Worm (Caenorhabditis elegans) whole organism, late embryonic: ENCODE measurements around the gene srz-104.

Experiments
- C08G9.2 ChIP-seq: sonication (generic microtip); optimal IDR thresholded peaks from 2 replicates; lab custom pipeline; 2016; ENCODE audit warnings: mild to moderate bottlenecking, missing genetic modification characterization, moderate library complexity, missing compliant biosample characterization
- C38D4.7 ChIP-seq: fragments of 200-800 bp; sonication (Bioruptor generic); optimal IDR thresholded peaks from 2 replicates; lab custom pipeline; 2018; ENCODE audit warnings: mild to moderate bottlenecking, missing genetic modification characterization, moderate library complexity, missing compliant biosample characterization
- F13H6.1 ChIP-seq: sonication (generic microtip); optimal IDR thresholded peaks from 2 replicates; lab custom pipeline; 2016; ENCODE audit warnings: missing genetic modification characterization, missing compliant biosample characterization
- K02D7.2 ChIP-seq: sonication (generic microtip); optimal IDR thresholded peaks from 2 replicates; lab custom pipeline; 2017; ENCODE audit warnings: mild to moderate bottlenecking, missing genetic modification characterization, missing compliant biosample characterization
- Y22D7AL.16 ChIP-seq: sonication (generic microtip); optimal IDR thresholded peaks from 2 replicates; lab custom pipeline; 2016; ENCODE audit warnings: missing genetic modification characterization, missing compliant biosample characterization
- ahr-1 ChIP-seq: sonication (generic microtip); optimal IDR thresholded peaks from 2 replicates; lab custom pipeline; 2016; ENCODE audit warnings: missing genetic modification characterization, missing compliant biosample characterization
- ceh-18 ChIP-seq: sonication (generic microtip); optimal IDR thresholded peaks from 2 replicates; lab custom pipeline; 2016; ENCODE audit warnings: missing genetic modification characterization, missing compliant biosample characterization
- ceh-19 ChIP-seq: fragments of 200-800 bp; sonication (Bioruptor generic); optimal IDR thresholded peaks from 2 replicates; lab custom pipeline; 2018; ENCODE audit warnings: mild to moderate bottlenecking, missing genetic modification characterization, missing compliant biosample characterization
- ceh-2 ChIP-seq: sonication (generic microtip); optimal IDR thresholded peaks from 2 replicates; lab custom pipeline; 2016; ENCODE audit warnings: missing genotype, missing genetic modification characterization, missing compliant biosample characterization
- ceh-24 ChIP-seq: sonication (generic microtip); optimal IDR thresholded peaks from 2 replicates; lab custom pipeline; 2016; ENCODE audit warnings: mild to moderate bottlenecking, missing genetic modification characterization, missing compliant biosample characterization
- ceh-34 ChIP-seq: sonication (generic microtip); optimal IDR thresholded peaks from 2 replicates; lab custom pipeline; 2016; ENCODE audit warnings: mild to moderate bottlenecking, missing genetic modification characterization, missing compliant biosample characterization
- ceh-45 ChIP-seq: fragments of 200-800 bp; sonication (Bioruptor generic); IDR thresholded peaks from 2 replicates; pipeline ENCODE4 v1.3.6; 2022; ENCODE audit warnings: missing genetic modification reagents, missing genetic modification characterization, missing compliant biosample characterization
- ceh-9 ChIP-seq: sonication (generic microtip); optimal IDR thresholded peaks from 2 replicates; lab custom pipeline; 2016; ENCODE audit warnings: mild to moderate bottlenecking, missing genetic modification characterization, inconsistent platforms, missing compliant biosample characterization
- dmd-4 ChIP-seq: sonication (generic microtip); optimal IDR thresholded peaks from 2 replicates; lab custom pipeline; 2016; ENCODE audit warnings: borderline replicate concordance, missing genetic modification characterization, missing compliant biosample characterization
- elt-2 ChIP-seq: sonication (generic microtip); optimal IDR thresholded peaks from 2 replicates; lab custom pipeline; 2016; ENCODE audit warnings: missing genetic modification reagents, missing genetic modification characterization, missing compliant biosample characterization
- elt-4 ChIP-seq: sonication (generic microtip); optimal IDR thresholded peaks from 2 replicates; lab custom pipeline; 2016; ENCODE audit warnings: missing genetic modification characterization, missing compliant biosample characterization
- ets-4 ChIP-seq: sonication (generic microtip); optimal IDR thresholded peaks from 2 replicates; lab custom pipeline; 2016; ENCODE audit warnings: missing genetic modification characterization, missing compliant biosample characterization
- fax-1 ChIP-seq: sonication (generic microtip); optimal IDR thresholded peaks from 2 replicates; lab custom pipeline; 2016; ENCODE audit warnings: missing genotype, missing genetic modification characterization, missing compliant biosample characterization
- fkh-6 ChIP-seq: sonication (generic microtip); optimal IDR thresholded peaks from 2 replicates; lab custom pipeline; 2016; ENCODE audit warnings: missing genetic modification characterization, missing compliant biosample characterization
- gmeb-2 ChIP-seq: sonication (generic microtip); optimal IDR thresholded peaks from 2 replicates; lab custom pipeline; 2016; ENCODE audit warnings: missing genetic modification characterization, inconsistent platforms, missing compliant biosample characterization
- hlh-13 ChIP-seq: fragments of 200-800 bp; sonication (Bioruptor generic); optimal IDR thresholded peaks from 2 replicates; lab custom pipeline; 2018; ENCODE audit warnings: mild to moderate bottlenecking, missing genetic modification characterization, missing compliant biosample characterization
- hlh-15 ChIP-seq: sonication (generic microtip); optimal IDR thresholded peaks from 2 replicates; lab custom pipeline; 2016; ENCODE audit warnings: missing genetic modification characterization, missing compliant biosample characterization
- lim-6 ChIP-seq: sonication (generic microtip); optimal IDR thresholded peaks from 2 replicates; lab custom pipeline; 2016; ENCODE audit warnings: missing genetic modification characterization, missing compliant biosample characterization
- lin-11 ChIP-seq: fragments of 200-800 bp; sonication (Bioruptor generic); optimal IDR thresholded peaks from 2 replicates; lab custom pipeline; 2018; ENCODE audit warnings: mild to moderate bottlenecking, missing genetic modification characterization, missing compliant biosample characterization
- nfya-1 ChIP-seq: sonication (generic microtip); optimal IDR thresholded peaks from 2 replicates; lab custom pipeline; 2017; ENCODE audit warnings: missing genetic modification characterization, mild to moderate bottlenecking, missing compliant biosample characterization, antibody characterized with exemption, moderate library complexity
- nhr-232 ChIP-seq: sonication (generic microtip); optimal IDR thresholded peaks from 2 replicates; lab custom pipeline; 2016; ENCODE audit warnings: missing genetic modification characterization, missing compliant biosample characterization
- npax-4 ChIP-seq: sonication (generic microtip); optimal IDR thresholded peaks from 2 replicates; lab custom pipeline; 2016; ENCODE audit warnings: missing genetic modification characterization, missing compliant biosample characterization
- odd-2 ChIP-seq: sonication (generic microtip); optimal IDR thresholded peaks from 2 replicates; lab custom pipeline; 2017; ENCODE audit warnings: antibody characterized with exemption, mild to moderate bottlenecking, missing genetic modification characterization, missing compliant biosample characterization
- pag-3 ChIP-seq: sonication (generic microtip); optimal IDR thresholded peaks from 2 replicates; lab custom pipeline; 2016; ENCODE audit warnings: missing compliant biosample characterization, missing genetic modification characterization, borderline replicate concordance
- pax-1 ChIP-seq: fragments of 150-350 bp; optimal IDR thresholded peaks from 2 replicates; lab custom pipeline; 2014; ENCODE audit warnings: missing biosample characterization, missing genetic modification characterization
- pha-4 ChIP-seq: fragments of 150-350 bp; optimal IDR thresholded peaks from 2 replicates; lab custom pipeline; 2018; ENCODE audit warnings: missing biosample characterization, missing genetic modification reagents, missing genetic modification characterization
- pqm-1 ChIP-seq: sonication (generic microtip); optimal IDR thresholded peaks from 2 replicates; lab custom pipeline; 2016; ENCODE audit warnings: missing genetic modification characterization, missing compliant biosample characterization
- pros-1 ChIP-seq: fragments of 150-350 bp; optimal IDR thresholded peaks from 2 replicates; lab custom pipeline; 2014; ENCODE audit warnings: missing biosample characterization, missing genetic modification reagents, missing genetic modification characterization
- sox-2 ChIP-seq: fragments of 200-800 bp; sonication (Bioruptor generic); IDR thresholded peaks from 2 replicates; pipeline ENCODE4 v1.3.6; 2022; ENCODE audit warnings: missing genetic modification reagents, missing genetic modification characterization, missing compliant biosample characterization
- syd-9 ChIP-seq: sonication (generic microtip); optimal IDR thresholded peaks from 2 replicates; lab custom pipeline; 2016; ENCODE audit warnings: mild to moderate bottlenecking, missing genetic modification characterization, moderate library complexity, missing compliant biosample characterization
- tbx-2 ChIP-seq: sonication (generic microtip); optimal IDR thresholded peaks from 2 replicates; lab custom pipeline; 2016; ENCODE audit warnings: missing genetic modification characterization, missing compliant biosample characterization
- tbx-7 ChIP-seq: sonication (generic microtip); optimal IDR thresholded peaks from 2 replicates; lab custom pipeline; 2016; ENCODE audit warnings: missing genotype, missing genetic modification characterization, missing compliant biosample characterization
- unc-3 ChIP-seq, 2 experiments: fragments of 200-800 bp in 1 of 2; sonication (Bioruptor generic) in 1 of 2; sonication (generic microtip) in 1 of 2; conservative IDR thresholded peaks in 1 of 2; optimal IDR thresholded peaks in 1 of 2; 2 replicates each; pipeline versions ENCODE4 v1.3.6 to Lab custom; 2016 to 2022; ENCODE audit warnings: missing compliant biosample characterization in 2 of 2, missing genetic modification characterization in 2 of 2, missing genetic modification reagents in 1 of 2
- unc-42 ChIP-seq: sonication (generic microtip); optimal IDR thresholded peaks from 2 replicates; lab custom pipeline; 2016; ENCODE audit warnings: missing genotype, missing genetic modification characterization, missing compliant biosample characterization
- unc-86 ChIP-seq: sonication (generic microtip); optimal IDR thresholded peaks from 2 replicates; lab custom pipeline; 2016; ENCODE audit warnings: missing genetic modification characterization, missing compliant biosample characterization
- zip-5 ChIP-seq: sonication (generic microtip); optimal IDR thresholded peaks from 2 replicates; lab custom pipeline; 2016; ENCODE audit warnings: missing genetic modification characterization, missing compliant biosample characterization
- ztf-16 ChIP-seq: sonication (generic microtip); optimal IDR thresholded peaks from 2 replicates; lab custom pipeline; 2017; ENCODE audit warnings: missing genetic modification characterization, missing compliant biosample characterization

srz-104 gene

DNA sequence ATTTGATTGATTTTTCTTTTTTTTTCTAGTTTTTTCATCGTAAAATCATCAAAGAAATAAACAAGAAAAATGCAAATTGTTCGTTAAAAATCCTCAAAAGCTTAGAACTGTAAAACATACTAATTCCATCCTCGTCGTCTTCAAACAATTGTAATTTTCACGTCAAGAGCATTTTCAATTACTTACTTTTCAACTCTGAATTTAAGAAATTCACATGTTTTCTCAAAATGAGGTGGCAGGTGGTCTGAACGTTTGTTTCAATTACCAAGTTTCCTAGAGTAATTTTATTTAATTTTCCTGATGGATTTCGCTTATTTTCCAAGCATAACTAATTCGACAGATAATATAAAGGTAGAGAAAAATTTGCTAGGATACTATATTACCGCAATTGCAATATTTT, at the start of gene srz-104:
Gene srz-104 (plus strand): TSS at position 301 of the 400 bp plus-strand sequence.
- no peak for TF ChIP-seq pqm-1 (tag; lab: Kevin White, UChicago)
- TF ChIP-seq F13H6.1 (tag; lab: Kevin White, UChicago), result no peak
- TF ChIP-seq gmeb-2, result no peak
- TF ChIP-seq nhr-232 (tag; lab: Kevin White, UChicago), result no peak
- no peak for TF ChIP-seq ceh-34 (tag; lab: Kevin White, UChicago)
- no peak for TF ChIP-seq lin-11 (tag; lab: Kevin White, UChicago)
- no peak for TF ChIP-seq pros-1 (tag; lab: Kevin White, UChicago)
- no peak for TF ChIP-seq ets-4
- TF ChIP-seq ahr-1 (tag; lab: Kevin White, UChicago), result no peak
- TF ChIP-seq ztf-16 (tag; lab: Kevin White, UChicago), result no peak
- TF ChIP-seq lim-6 (tag; lab: Kevin White, UChicago), result no peak
- TF ChIP-seq pag-3, result no peak

DNA sequence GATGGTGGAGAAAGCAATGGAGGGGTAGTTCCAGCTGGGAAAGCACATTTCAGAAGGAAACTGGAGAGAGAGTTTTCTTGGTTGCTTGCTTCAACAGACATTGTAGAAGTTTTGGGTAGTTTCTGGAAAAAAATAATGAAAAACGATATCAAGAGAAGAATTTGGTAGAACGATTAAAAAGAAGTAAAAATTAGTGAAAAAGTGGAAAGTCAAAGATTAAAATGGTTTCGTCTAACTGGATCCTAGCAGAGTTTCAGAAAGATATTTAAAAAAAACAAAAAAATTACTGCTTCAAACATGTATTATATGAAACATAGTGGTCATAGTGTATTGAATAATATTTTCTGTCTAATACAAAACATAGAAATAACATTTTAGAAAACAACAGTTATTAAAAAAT, 46.2 kb upstream of the srz-104 start, which contains the start of gene F38C2.7:
Gene F38C2.7 (minus strand): TSS at position 101 of the 400 bp plus-strand sequence.
- TF ChIP-seq tbx-7 (tag; lab: Kevin White, UChicago) (no peak), pqm-1 (tag; lab: Kevin White, UChicago) (no peak), hlh-13 (GFP tag; lab: Kevin White, UChicago) (no peak), C08G9.2 (tag; lab: Kevin White, UChicago) (no peak), pag-3 (no peak), ztf-16 (tag; lab: Kevin White, UChicago) (no peak), tbx-2 (tag; lab: Kevin White, UChicago) (no peak), zip-5 (tag; lab: Kevin White, UChicago) (no peak), fkh-6 (tag; lab: Kevin White, UChicago) (no peak), K02D7.2 (tag; lab: Kevin White, UChicago) (no peak), C38D4.7 (no peak), dmd-4 (tag; lab: Kevin White, UChicago) (no peak), sox-2 (no peak), Y22D7AL.16 (no peak), odd-2 (no peak), hlh-15 (no peak), nfya-1 (tag; lab: Kevin White, UChicago) (no peak), ceh-18 (tag; lab: Kevin White, UChicago) (no peak), lin-11 (tag; lab: Kevin White, UChicago) (no peak), ceh-24 (tag; lab: Kevin White, UChicago) (no peak)

DNA sequence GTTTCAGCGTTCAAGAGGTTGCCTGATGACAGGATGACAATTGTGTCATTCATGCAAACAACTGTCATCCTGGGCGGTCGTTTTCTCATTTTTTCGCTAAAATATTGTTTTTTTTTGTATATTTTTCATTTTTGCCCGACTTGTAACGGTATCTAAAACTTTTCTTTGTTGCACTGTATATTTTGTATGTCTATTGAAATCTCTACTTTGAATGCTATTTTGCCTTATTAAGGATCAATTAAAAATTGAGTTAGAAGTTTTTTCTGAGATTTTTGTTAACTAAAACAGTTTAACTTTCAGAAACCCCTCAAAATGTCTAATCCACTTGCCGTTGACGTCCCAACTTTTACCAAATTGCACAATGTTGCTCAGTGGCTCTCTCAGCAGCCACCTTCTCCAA, 45.6 kb upstream of the srz-104 start, which contains the start of gene ccch-2:
Gene ccch-2 (plus strand): TSS at position 301 of the 400 bp plus-strand sequence.
- TF ChIP-seq Y22D7AL.16 (no peak), fax-1 (tag; lab: Kevin White, UChicago) (no peak), ceh-18 (tag; lab: Kevin White, UChicago) (no peak), C38D4.7 (no peak), ceh-9 (tag; lab: Kevin White, UChicago) (no peak), unc-86 (tag; lab: Kevin White, UChicago) (no peak), pax-1 (tag; lab: Kevin White, UChicago) (no peak), elt-4 (tag; lab: Kevin White, UChicago) (no peak), ceh-2 (tag; lab: Kevin White, UChicago) (no peak), K02D7.2 (tag; lab: Kevin White, UChicago) (no peak)

DNA sequence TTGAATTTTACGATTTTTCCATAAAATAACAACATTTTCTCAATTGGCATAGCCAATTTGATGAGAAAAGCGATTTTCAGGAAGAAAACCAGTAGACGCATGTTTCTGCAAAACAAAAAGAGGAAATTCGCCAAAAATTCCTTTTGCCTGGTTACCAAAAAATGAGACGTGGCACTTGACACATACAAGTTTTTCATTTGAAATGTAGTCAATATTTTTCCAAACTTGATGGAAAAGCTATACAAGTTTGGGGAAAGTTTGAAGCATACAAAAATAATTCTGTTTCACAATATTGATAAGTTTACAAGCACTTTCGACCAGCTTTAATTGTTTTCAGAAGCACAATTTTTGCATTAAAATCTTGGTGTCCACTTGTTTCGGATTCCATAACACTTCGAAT, 42.9 kb upstream of the srz-104 start, which contains the start of gene clec-191:
Gene clec-191 (minus strand): TSS at position 101 of the 400 bp plus-strand sequence.
- TF ChIP-seq ceh-45 (GFP tag; lab: Robert Waterston, UW) (no peak), ceh-2 (tag; lab: Kevin White, UChicago) (no peak), pha-4 (no peak), C08G9.2 (tag; lab: Kevin White, UChicago) (no peak), fax-1 (tag; lab: Kevin White, UChicago) (no peak), odd-2 (no peak), npax-4 (no peak), ztf-16 (tag; lab: Kevin White, UChicago) (no peak), ahr-1 (tag; lab: Kevin White, UChicago) (no peak), ceh-19 (GFP tag; lab: Kevin White, UChicago) (no peak), ets-4 (no peak), syd-9 (no peak), elt-2 (tag; lab: Kevin White, UChicago) (no peak), zip-5 (tag; lab: Kevin White, UChicago) (no peak), pag-3 (no peak), unc-3 (GFP tag; conservative IDR thresholded peaks at IDR 0.05; lab: Robert Waterston, UW) (no peak), unc-3 (tag; optimal IDR thresholded peaks at IDR 0.05; lab: Kevin White, UChicago) (no peak), unc-42 (tag; lab: Kevin White, UChicago) (no peak), K02D7.2 (tag; lab: Kevin White, UChicago) (no peak)
